Worm (Caenorhabditis elegans): Measurements from ENCODE around the gene ceh-99.

DNA sequence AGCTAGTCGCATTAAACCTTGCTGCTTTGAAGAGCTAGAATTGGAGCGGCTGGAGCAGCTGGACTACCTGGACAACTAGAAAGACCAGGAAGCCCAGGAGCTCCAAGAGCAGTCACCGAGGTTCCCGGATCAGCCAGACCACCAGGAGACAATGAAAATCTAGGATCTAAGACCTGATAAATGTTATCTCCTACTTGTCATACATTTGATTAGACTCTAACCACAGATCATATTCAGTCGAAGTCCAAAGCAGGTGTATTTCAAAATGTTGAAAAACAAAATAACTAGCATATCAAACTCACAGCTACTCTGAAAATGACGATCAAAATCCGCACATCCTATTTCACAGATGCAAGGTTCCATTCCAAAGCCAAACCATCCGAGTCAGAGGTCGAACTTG, 27.8 kb upstream of the ceh-99 start, which contains the start of gene srz-6:
- TF ChIP-seq skn-1 (tag; optimal IDR thresholded peaks at IDR 0.05), result no peak
- TF ChIP-seq elt-2 (tag; optimal IDR thresholded peaks at IDR 0.05), result no peak
- no peak for TF ChIP-seq lin-15B (tag; optimal IDR thresholded peaks at IDR 0.05)
- TF ChIP-seq nhr-11 (tag; optimal IDR thresholded peaks at IDR 0.05), result no peak
- no peak for TF ChIP-seq nhr-237 (tag; optimal IDR thresholded peaks at IDR 0.05)
- no peak for TF ChIP-seq efl-1 (optimal IDR thresholded peaks at IDR 0.05)
- TF ChIP-seq efl-1 (GFP tag; optimal IDR thresholded peaks at IDR 0.05 in 1 of 2), result no peak

All from whole organism, L1 larva.